Worm (Caenorhabditis elegans): ENCODE data around the gene C53C11.1.

DNA sequence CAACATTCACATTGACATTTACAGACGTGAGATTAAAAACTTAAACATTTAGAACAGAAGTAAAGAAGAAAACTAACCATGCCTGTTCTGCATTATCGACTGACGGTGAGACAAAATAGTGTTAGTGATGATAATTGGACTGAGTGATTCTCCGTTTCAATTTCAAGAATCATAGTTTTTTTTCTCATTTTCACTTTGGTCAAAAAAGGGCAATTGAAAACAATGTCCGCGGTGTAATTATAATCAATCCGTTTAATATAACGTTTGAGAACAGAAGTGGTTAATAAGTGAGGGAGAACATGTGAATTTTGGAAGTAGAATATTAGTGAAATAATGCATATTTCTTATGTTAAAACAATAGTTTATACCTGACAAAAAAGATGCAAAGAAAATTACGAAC, 39.1 kb downstream of the C53C11.1 start, which contains the start of gene F10D7.10:
- TF ChIP-seq ama-1 (optimal IDR thresholded peaks at IDR 0.05) (no peak), sox-4 (tag; optimal IDR thresholded peaks at IDR 0.05) (no peak), pha-4 (tag; optimal IDR thresholded peaks at IDR 0.05) (no peak), pat-9 (tag; optimal IDR thresholded peaks at IDR 0.05) (no peak), ceh-34 (tag; optimal IDR thresholded peaks at IDR 0.05) (no peak), nfya-1 (tag; optimal IDR thresholded peaks at IDR 0.05) (no peak), ceh-31 (tag; optimal IDR thresholded peaks at IDR 0.05) (no peak), nhr-11 (tag; optimal IDR thresholded peaks at IDR 0.05) (no peak)

Data from whole organism, late embryonic.